Fruit fly (Drosophila melanogaster) whole organism, embryonic: Measurements from ENCODE around the gene Cwc25.

Experiments
- Aef1 ChIP-seq: fragments of 200-800 bp; sonication (Bioruptor generic); IDR thresholded peaks from 3 replicates; pipeline ENCODE4 v1.3.6; 2022; ENCODE audit warnings: missing biosample characterization, missing genetic modification characterization
- Atf3 ChIP-seq: fragments of 200-800 bp; sonication (Bioruptor generic); optimal IDR thresholded peaks from 3 replicates; lab custom pipeline; 2016; ENCODE audit warnings: missing biosample characterization, missing genetic modification characterization
- BEAF-32 ChIP-seq: fragments of 200-800 bp; sonication (Bioruptor generic); optimal IDR thresholded peaks from 3 replicates; lab custom pipeline; 2017; ENCODE audit warnings: missing biosample characterization, missing genetic modification characterization, mild to moderate bottlenecking, moderate library complexity, missing genetic modification reagents
- CG14050 ChIP-seq: fragments of 200-800 bp; sonication (Bioruptor generic); IDR thresholded peaks from 3 replicates; pipeline ENCODE4 v1.3.6; 2022; ENCODE audit warnings: missing biosample characterization, missing genetic modification characterization
- CG15073 ChIP-seq: fragments of 200-800 bp; sonication (Bioruptor generic); optimal IDR thresholded peaks from 2 replicates; lab custom pipeline; 2016; ENCODE audit warnings: missing biosample characterization, missing genetic modification characterization
- CG15601 ChIP-seq: fragments of 200-800 bp; sonication (Bioruptor generic); optimal IDR thresholded peaks from 3 replicates; lab custom pipeline; 2019; ENCODE audit warnings: missing biosample characterization, mild to moderate bottlenecking, missing genetic modification characterization, moderate library complexity
- CG16863 ChIP-seq: fragments of 200-800 bp; sonication (Bioruptor generic); optimal IDR thresholded peaks from 3 replicates; lab custom pipeline; 2016; ENCODE audit warnings: missing biosample characterization, missing genetic modification characterization
- CG17829 ChIP-seq: fragments of 200-800 bp; optimal IDR thresholded peaks from 2 replicates; lab custom pipeline; 2019; ENCODE audit warnings: missing biosample characterization, mild to moderate bottlenecking, missing genetic modification characterization, moderate library complexity
- CG18476 ChIP-seq: fragments of 200-800 bp; sonication (Bioruptor generic); optimal IDR thresholded peaks from 2 replicates; lab custom pipeline; 2016; ENCODE audit warnings: missing biosample characterization, mild to moderate bottlenecking, missing genetic modification characterization
- CG18599 ChIP-seq: fragments of 200-800 bp; sonication (Bioruptor generic); optimal IDR thresholded peaks from 3 replicates; lab custom pipeline; 2017; ENCODE audit warnings: missing biosample characterization, missing genetic modification characterization, mild to moderate bottlenecking, moderate library complexity, missing genetic modification reagents
- CG32772 ChIP-seq: fragments of 200-800 bp; sonication (Bioruptor generic); IDR thresholded peaks from 2 replicates; pipeline ENCODE4 v1.3.6; 2022; ENCODE audit warnings: missing biosample characterization, missing genetic modification characterization
- CG5953 ChIP-seq: fragments of 200-800 bp; sonication (Bioruptor generic); IDR thresholded peaks from 2 replicates; pipeline ENCODE4 v1.3.6; 2022; ENCODE audit warnings: missing biosample characterization, missing genetic modification characterization
- CG6175 ChIP-seq: fragments of 200-800 bp; sonication (Bioruptor generic); IDR thresholded peaks from 3 replicates; pipeline ENCODE4 v1.3.6; 2022; ENCODE audit warnings: missing biosample characterization, missing genetic modification characterization
- CG6272 ChIP-seq: fragments of 200-800 bp; sonication (Bioruptor generic); IDR thresholded peaks from 2 replicates; pipeline ENCODE4 v1.3.6; 2022; ENCODE audit warnings: missing biosample characterization, missing genetic modification characterization
- CG7271 ChIP-seq: fragments of 200-800 bp; sonication (Bioruptor generic); optimal IDR thresholded peaks from 2 replicates; lab custom pipeline; 2018; ENCODE audit warnings: missing biosample characterization, mild to moderate bottlenecking, missing genetic modification characterization, moderate library complexity
- CG7556 ChIP-seq: fragments of 200-800 bp; sonication (Bioruptor generic); optimal IDR thresholded peaks from 2 replicates; lab custom pipeline; 2017; ENCODE audit warnings: missing biosample characterization, mild to moderate bottlenecking, missing genetic modification characterization
- CG9437 ChIP-seq: fragments of 200-800 bp; sonication (Bioruptor generic); optimal IDR thresholded peaks from 2 replicates; lab custom pipeline; 2018; ENCODE audit warnings: missing biosample characterization, mild to moderate bottlenecking, missing genetic modification characterization
- CoRest ChIP-seq: fragments of 200-800 bp; sonication (Bioruptor generic); optimal IDR thresholded peaks from 3 replicates; lab custom pipeline; 2018; ENCODE audit warnings: missing biosample characterization, mild to moderate bottlenecking, missing genetic modification characterization, moderate library complexity
- E2f1 ChIP-seq: fragments of 200-800 bp; sonication (Bioruptor generic); IDR thresholded peaks from 2 replicates; pipeline ENCODE4 v1.3.6; 2022; ENCODE audit warnings: missing biosample characterization, missing genetic modification characterization
- H2.0 ChIP-seq: fragments of 200-800 bp; sonication (Bioruptor generic); IDR thresholded peaks from 2 replicates; pipeline ENCODE4 v1.3.6; 2022; ENCODE audit warnings: missing biosample characterization, missing genetic modification characterization
- HLH54F ChIP-seq: fragments of 200-800 bp; sonication (Bioruptor generic); optimal IDR thresholded peaks from 3 replicates; lab custom pipeline; 2016; ENCODE audit warnings: missing biosample characterization, missing genetic modification characterization
- HLHmδ ChIP-seq: fragments of 200-800 bp; sonication (Bioruptor generic); optimal IDR thresholded peaks from 2 replicates; lab custom pipeline; 2018; ENCODE audit warnings: missing biosample characterization, mild to moderate bottlenecking, missing genetic modification characterization, moderate library complexity
- Hand ChIP-seq: fragments of 200-800 bp; sonication (Bioruptor generic); optimal IDR thresholded peaks from 2 replicates; lab custom pipeline; 2017; ENCODE audit warnings: mild to moderate bottlenecking, missing biosample characterization, missing genetic modification reagents, missing genetic modification characterization
- Hr78 ChIP-seq, 2 experiments: fragments of 200-800 bp in 1 of 2; fragments of >200 bp in 1 of 2; sonication (Bioruptor generic) in 1 of 2; optimal IDR thresholded peaks; 2 replicates each; lab custom pipeline; 2017 to 2019; ENCODE audit warnings: missing biosample characterization in 2 of 2, missing genetic modification characterization in 2 of 2, mild to moderate bottlenecking in 1 of 2, moderate library complexity in 1 of 2
- Lim3 ChIP-seq: fragments of 200-800 bp; sonication (Bioruptor generic); IDR thresholded peaks from 2 replicates; pipeline ENCODE4 v1.3.6; 2022; ENCODE audit warnings: missing biosample characterization, missing genetic modification characterization
- MTF-1 ChIP-seq: fragments of 200-800 bp; sonication (Bioruptor generic); optimal IDR thresholded peaks from 2 replicates; lab custom pipeline; 2018; ENCODE audit warnings: missing biosample characterization, mild to moderate bottlenecking, missing genetic modification characterization, borderline replicate concordance
- Myb ChIP-seq: fragments of 200-800 bp; sonication (Bioruptor generic); optimal IDR thresholded peaks from 2 replicates; lab custom pipeline; 2016; ENCODE audit warnings: missing biosample characterization, missing genetic modification characterization
- Side ChIP-seq: fragments of 200-800 bp; sonication (Bioruptor generic); optimal IDR thresholded peaks from 2 replicates; lab custom pipeline; 2016; ENCODE audit warnings: missing biosample characterization, missing genetic modification characterization
- ac ChIP-seq: fragments of 200-800 bp; sonication (Bioruptor generic); optimal IDR thresholded peaks from 3 replicates; lab custom pipeline; 2017; ENCODE audit warnings: missing biosample characterization, mild to moderate bottlenecking, missing genetic modification characterization
- br ChIP-seq: fragments of >200 bp; optimal IDR thresholded peaks from 2 replicates; lab custom pipeline; 2017
- cato ChIP-seq: fragments of 200-800 bp; sonication (Bioruptor generic); optimal IDR thresholded peaks from 2 replicates; lab custom pipeline; 2016; ENCODE audit warnings: missing biosample characterization, missing genetic modification characterization, borderline replicate concordance
- cg ChIP-seq: fragments of 200-800 bp; sonication (Bioruptor generic); optimal IDR thresholded peaks from 3 replicates; lab custom pipeline; 2019; ENCODE audit warnings: missing biosample characterization, mild to moderate bottlenecking, missing genetic modification characterization, moderate library complexity
- croc ChIP-seq: fragments of 200-800 bp; sonication (Bioruptor generic); conservative IDR thresholded peaks from 3 replicates; pipeline ENCODE4 v1.3.6; 2022; ENCODE audit warnings: missing biosample characterization, missing genetic modification characterization
- dan ChIP-seq: fragments of 200-800 bp; sonication (Bioruptor generic); IDR thresholded peaks from 2 replicates; pipeline ENCODE4 v1.3.6; 2022; ENCODE audit warnings: missing biosample characterization, missing genetic modification characterization
- eyg ChIP-seq: fragments of 200-800 bp; sonication (Bioruptor generic); optimal IDR thresholded peaks from 3 replicates; lab custom pipeline; 2016; ENCODE audit warnings: missing biosample characterization, missing genetic modification characterization
- gsb ChIP-seq: fragments of 200-800 bp; sonication (Bioruptor generic); IDR thresholded peaks from 2 replicates; pipeline ENCODE4 v1.3.6; 2022; ENCODE audit warnings: missing biosample characterization, missing genetic modification characterization
- insv ChIP-seq, 2 experiments: fragments of 200-800 bp; sonication (Bioruptor generic); optimal IDR thresholded peaks; 3 replicates each; lab custom pipeline; 2016 to 2018; ENCODE audit warnings: missing biosample characterization in 2 of 2, missing genetic modification characterization in 2 of 2
- jigr1 ChIP-seq: fragments of 200-800 bp; sonication (Bioruptor generic); IDR thresholded peaks from 3 replicates; pipeline ENCODE4 v1.3.6; 2022; ENCODE audit warnings: missing biosample characterization, missing genetic modification characterization
- kah ChIP-seq: fragments of 200-800 bp; sonication (Bioruptor generic); optimal IDR thresholded peaks from 2 replicates; lab custom pipeline; 2018; ENCODE audit warnings: missing biosample characterization, mild to moderate bottlenecking, missing genetic modification characterization
- ken ChIP-seq: fragments of 200-800 bp; sonication (Bioruptor generic); IDR thresholded peaks from 3 replicates; pipeline ENCODE4 v1.3.6; 2022; ENCODE audit warnings: missing biosample characterization, missing genetic modification characterization
- mam ChIP-seq: fragments of 200-800 bp; sonication (Bioruptor generic); optimal IDR thresholded peaks from 3 replicates; lab custom pipeline; 2016; ENCODE audit warnings: missing biosample characterization, missing genetic modification characterization
- pan ChIP-seq, 4 experiments: fragments of >200 bp in 3 of 4; fragments of 200-800 bp in 1 of 4; sonication (Bioruptor generic) in 1 of 4; optimal IDR thresholded peaks in 3 of 4; IDR thresholded peaks in 1 of 4; 2 replicates each; pipeline versions ENCODE4 v1.3.6 to Lab custom; 2017 to 2022; ENCODE audit warnings: missing biosample characterization in 2 of 4, missing genetic modification characterization in 2 of 4, mixed read lengths in 1 of 4
- psq ChIP-seq: fragments of 200-800 bp; sonication (Bioruptor generic); optimal IDR thresholded peaks from 2 replicates; lab custom pipeline; 2017; ENCODE audit warnings: missing biosample characterization, missing genetic modification characterization
- ro ChIP-seq: fragments of 200-800 bp; sonication (Bioruptor generic); IDR thresholded peaks from 2 replicates; pipeline ENCODE4 v1.3.6; 2022; ENCODE audit warnings: missing biosample characterization, missing genetic modification characterization
- sens ChIP-seq: fragments of 200-800 bp; sonication (Bioruptor generic); peaks from one replicate; lab custom pipeline; 2016; ENCODE audit warnings: missing biosample characterization, missing genetic modification characterization
- sna ChIP-seq: fragments of 200-800 bp; sonication (Bioruptor generic); IDR thresholded peaks from 2 replicates; pipeline ENCODE4 v1.3.6; 2022; ENCODE audit warnings: missing biosample characterization, missing genetic modification characterization; ENCODE audit not compliant: partially characterized antibody
- so ChIP-seq: fragments of 200-800 bp; sonication (Bioruptor generic); IDR thresholded peaks from 3 replicates; pipeline ENCODE4 v1.3.6; 2022; ENCODE audit warnings: missing biosample characterization, missing genetic modification characterization
- ttk ChIP-seq: fragments of 200-800 bp; sonication (Bioruptor generic); IDR thresholded peaks from 2 replicates; pipeline ENCODE4 v2.1.2; 2022; ENCODE audit warnings: missing biosample characterization, missing genetic modification characterization
- unpg ChIP-seq: fragments of 200-800 bp; sonication (Bioruptor generic); optimal IDR thresholded peaks from 3 replicates; lab custom pipeline; 2018; ENCODE audit warnings: missing biosample characterization, mild to moderate bottlenecking, missing genetic modification characterization, moderate library complexity
- zf30C ChIP-seq: fragments of 200-800 bp; sonication (Bioruptor generic); optimal IDR thresholded peaks from 3 replicates; lab custom pipeline; 2018; ENCODE audit warnings: missing biosample characterization, mild to moderate bottlenecking, missing genetic modification characterization

Cwc25 gene

DNA sequence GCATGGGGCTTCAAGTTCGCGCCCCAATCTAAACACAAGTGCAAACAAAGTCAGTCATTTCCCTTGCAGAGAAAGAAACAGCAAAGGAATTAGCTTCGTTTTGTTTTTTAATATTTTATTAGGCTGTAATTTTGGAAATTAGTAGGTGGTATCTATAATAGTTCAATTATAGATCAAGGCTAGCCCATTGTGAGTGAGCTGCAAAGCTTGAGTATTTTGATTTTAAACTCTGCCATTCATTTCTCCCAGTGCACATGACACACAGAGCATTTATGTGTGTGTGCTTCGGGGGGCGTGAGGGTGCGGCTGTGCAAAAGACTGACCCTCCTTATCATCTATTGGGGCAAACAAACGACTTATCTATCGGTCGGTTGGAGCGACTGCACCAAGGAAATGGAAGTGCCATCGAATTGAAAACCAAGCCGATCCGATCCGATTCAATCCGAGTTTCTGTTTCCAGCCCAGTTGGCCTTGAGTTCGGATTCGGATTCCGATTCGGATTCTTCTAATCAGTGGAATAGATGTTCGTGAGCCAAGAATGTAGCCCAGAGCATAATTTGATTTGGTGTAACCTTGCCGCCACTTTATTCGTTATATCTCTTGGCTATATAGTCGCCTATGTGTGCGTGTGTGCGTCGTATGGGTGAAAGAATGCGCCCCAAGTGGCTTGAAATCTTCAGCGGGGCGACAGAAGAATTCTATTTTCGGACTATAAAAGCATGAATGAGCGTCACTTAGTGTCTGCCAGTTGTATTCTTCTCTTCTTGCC, 13.3 kb upstream of the Cwc25 start (continued):
- TF ChIP-seq pan (optimal IDR thresholded peaks at IDR 0.05; lab: Kevin White, UChicago) = no peak
- TF ChIP-seq pan (GFP tag; optimal IDR thresholded peaks at IDR 0.05 in 1 of 2, IDR thresholded peaks at IDR 0.05 in 1 of 2) = peak in 1 of 2 experiments; percentile 63
- TF ChIP-seq E2f1 = no peak
- no peak for TF ChIP-seq CG5953 (GFP tag; lab: Robert Waterston, UW)
- TF ChIP-seq Myb (GFP tag; lab: Kevin White, UChicago) = no peak
- no peak for TF ChIP-seq Hand (GFP tag; lab: Kevin White, UChicago)
- TF ChIP-seq Atf3 (GFP tag; lab: Kevin White, UChicago) = no peak
- no peak for TF ChIP-seq ttk (GFP tag; lab: Robert Waterston, UW)
- no peak for TF ChIP-seq HLHmδ (GFP tag; lab: Kevin White, UChicago)
- TF ChIP-seq insv (GFP tag; optimal IDR thresholded peaks at IDR 0.05; lab: Kevin White, UChicago) = no peak
- TF ChIP-seq eyg = peak; percentile 9
- TF ChIP-seq dan (GFP tag; lab: Robert Waterston, UW) = no peak
- TF ChIP-seq H2.0 (GFP tag; lab: Robert Waterston, UW) = no peak
- TF ChIP-seq CG18599 (GFP tag; lab: Kevin White, UChicago) = no peak
- no peak for TF ChIP-seq CG17829
- no peak for TF ChIP-seq CG7271 (tag; lab: Kevin White, UChicago)
- TF ChIP-seq ro (GFP tag; lab: Robert Waterston, UW) = no peak
- TF ChIP-seq ac (GFP tag; lab: Kevin White, UChicago) = no peak
- TF ChIP-seq ken = no peak
- TF ChIP-seq MTF-1 (GFP tag; lab: Kevin White, UChicago) = no peak
- peak; percentile 29 for TF ChIP-seq unpg (GFP tag; lab: Kevin White, UChicago)
- TF ChIP-seq kah (GFP tag; lab: Kevin White, UChicago) = no peak
- no peak for TF ChIP-seq cato (GFP tag; lab: Kevin White, UChicago)
- no peak for TF ChIP-seq CG6175 (GFP tag; lab: Robert Waterston, UW)
- peak in 1 of 2 experiments; percentile 91 for TF ChIP-seq Hr78 (GFP tag; optimal IDR thresholded peaks at IDR 0.05; lab: Kevin White, UChicago)
- TF ChIP-seq psq (GFP tag; lab: Kevin White, UChicago) = no peak
- no peak for TF ChIP-seq HLH54F (GFP tag; lab: Kevin White, UChicago)
- peak; percentile 25 for TF ChIP-seq CG7556 (GFP tag; lab: Kevin White, UChicago)
- TF ChIP-seq CG6272 = no peak
- no peak for TF ChIP-seq Side (GFP tag; lab: Kevin White, UChicago)
- no peak for TF ChIP-seq CG18476 (GFP tag; lab: Kevin White, UChicago)
- peak; percentile 18 for TF ChIP-seq CoRest (tag; lab: Kevin White, UChicago)
- no peak for TF ChIP-seq CG14050 (GFP tag; lab: Robert Waterston, UW)
- TF ChIP-seq croc (GFP tag; lab: Robert Waterston, UW) = no peak
- TF ChIP-seq sna (GFP tag; lab: Robert Waterston, UW) = no peak
- TF ChIP-seq sens = peak; percentile 79
- 0 out of 3 replicates have a peak, but pooled peaks have one; percentile 25 for TF ChIP-seq Aef1 (GFP tag; lab: Robert Waterston, UW)
- TF ChIP-seq cg = peak; percentile 3
- 0 out of 3 replicates have a peak, but pooled peaks have one; percentile 41 for TF ChIP-seq so (GFP tag; lab: Robert Waterston, UW)
- peak; percentile 64 for TF ChIP-seq CG32772
- peak; percentile 14 for TF ChIP-seq mam (GFP tag; lab: Kevin White, UChicago)
- TF ChIP-seq gsb (GFP tag; lab: Robert Waterston, UW) = no peak
- no peak for TF ChIP-seq jigr1 (GFP tag; lab: Robert Waterston, UW)
- no peak for TF ChIP-seq CG15601 (tag; lab: Kevin White, UChicago)
- TF ChIP-seq CG15073 = no peak
- TF ChIP-seq zf30C (GFP tag; lab: Kevin White, UChicago) = no peak
- no peak for TF ChIP-seq CG16863
- TF ChIP-seq BEAF-32 = no peak
- TF ChIP-seq br (lab: Kevin White, UChicago) = no peak
- TF ChIP-seq CG9437 (GFP tag; lab: Kevin White, UChicago) = no peak
- TF ChIP-seq Lim3 (GFP tag; lab: Robert Waterston, UW) = no peak
